Fruit fly (Drosophila melanogaster): ENCODE measurements around the gene CG10154.

The CG10154 gene

DNA sequence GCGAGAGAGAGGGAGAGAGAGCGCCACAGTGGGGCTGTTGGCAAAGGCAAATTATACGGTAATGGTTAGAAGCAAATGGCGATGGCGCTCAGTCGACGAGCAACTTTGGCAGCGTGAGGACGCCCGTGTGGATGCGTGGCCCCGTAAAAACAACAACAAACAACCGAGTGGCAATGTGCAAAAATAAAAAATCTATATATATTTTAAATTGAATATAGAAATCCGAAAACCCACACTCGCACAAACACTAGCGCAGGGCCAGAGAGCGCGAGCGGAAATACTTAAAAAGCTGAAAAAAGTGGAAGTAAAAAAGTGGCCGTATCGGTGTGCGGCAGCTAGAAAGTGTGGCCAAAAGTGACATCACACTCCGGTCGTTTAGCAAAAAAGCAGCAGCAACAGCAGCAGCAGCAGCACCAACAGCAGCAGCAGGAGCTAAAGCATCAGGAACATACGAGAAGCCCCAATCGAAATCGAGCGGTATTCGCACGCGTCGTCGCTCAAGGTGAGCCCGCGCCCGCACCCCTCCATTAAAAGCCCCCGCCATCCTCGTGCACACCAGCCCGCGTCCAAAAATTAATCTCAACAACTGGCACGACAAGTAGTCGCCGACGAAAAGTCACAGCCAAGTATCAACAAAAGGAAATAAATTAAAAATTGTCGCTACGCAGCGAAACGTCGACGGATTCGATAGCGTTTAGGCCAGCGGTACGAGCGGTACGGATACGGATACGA, 40.7 kb upstream of the CG10154 start, which contains the start of gene stv (continued):
- TF ChIP-seq Neu2 (GFP tag; optimal IDR thresholded peaks at IDR 0.05; ENCODE audit: borderline replicate concordance): no peak
- no peak for TF ChIP-seq dati (GFP tag; IDR thresholded peaks at IDR 0.05)
- TF ChIP-seq Scr (GFP tag; IDR thresholded peaks at IDR 0.05; ENCODE audit: partially characterized antibody): peak; percentile 25; the same call in 1 of the 2 replicates
- peak; percentile 93 for TF ChIP-seq Jarid2 (GFP tag; optimal IDR thresholded peaks at IDR 0.05)
- TF ChIP-seq br (optimal IDR thresholded peaks at IDR 0.05): no peak
- no peak for TF ChIP-seq GATAe (GFP tag; conservative IDR thresholded peaks at IDR 0.05)
- TF ChIP-seq HmgD (GFP tag; optimal IDR thresholded peaks at IDR 0.05): no peak
- peak; percentile 8 for TF ChIP-seq CG10431 (GFP tag; optimal IDR thresholded peaks at IDR 0.05)
- no peak for TF ChIP-seq peb (GFP tag; IDR thresholded peaks at IDR 0.05)
- peak; percentile 2 for TF ChIP-seq CG15514 (GFP tag; optimal IDR thresholded peaks at IDR 0.05)
- peak; percentile 25 for TF ChIP-seq CG3281 (GFP tag; optimal IDR thresholded peaks at IDR 0.05)
- peak; percentile 55; the same call in 1 of the 2 replicates for TF ChIP-seq CG11696 (GFP tag; IDR thresholded peaks at IDR 0.05)
- TF ChIP-seq CG13624 (GFP tag; optimal IDR thresholded peaks at IDR 0.05): no peak
- TF ChIP-seq CG8359 (GFP tag; optimal IDR thresholded peaks at IDR 0.05; ENCODE audit: borderline replicate concordance): no peak
- peak; percentile 28; the same call in 1 of the 4 replicates for TF ChIP-seq Gug (GFP tag; IDR thresholded peaks at IDR 0.05)
- TF ChIP-seq CG10321 (GFP tag; IDR thresholded peaks at IDR 0.05): peak; percentile 29; the same call in 1 of the 2 replicates
- TF ChIP-seq so (GFP tag; IDR thresholded peaks at IDR 0.05): peak; percentile 6; the same call in 1 of the 3 replicates
- TF ChIP-seq hth (optimal IDR thresholded peaks at IDR 0.05): no peak
- TF ChIP-seq lilli (GFP tag; optimal IDR thresholded peaks at IDR 0.05): no peak
- peak; percentile 64; the same call in 2 of the 3 replicates for TF ChIP-seq sr (GFP tag; IDR thresholded peaks at IDR 0.05)
- no peak for TF ChIP-seq kay (GFP tag; optimal IDR thresholded peaks at IDR 0.05)
- no peak for TF ChIP-seq ac (GFP tag; optimal IDR thresholded peaks at IDR 0.05)
- TF ChIP-seq Bgb (GFP tag; IDR thresholded peaks at IDR 0.05; ENCODE audit: partially characterized antibody): 0 out of 2 replicates have a peak, but pooled peaks have one; percentile 31
- no peak for TF ChIP-seq CG9437 (GFP tag; optimal IDR thresholded peaks at IDR 0.05)
- TF ChIP-seq fu2 (GFP tag; optimal IDR thresholded peaks at IDR 0.05): no peak
- TF ChIP-seq Adf1 (GFP tag; IDR thresholded peaks at IDR 0.05): no peak; the same call in 1 of the 2 replicates
- no peak for TF ChIP-seq sens (GFP tag)
- 0 out of 2 replicates have a peak, but pooled peaks have one; percentile 10 for TF ChIP-seq CG32767 (GFP tag; IDR thresholded peaks at IDR 0.05)
- 0 out of 3 replicates have a peak, but pooled peaks have one; percentile 36 for TF ChIP-seq ci (GFP tag; IDR thresholded peaks at IDR 0.05)
- no peak for TF ChIP-seq ERR (GFP tag; optimal IDR thresholded peaks at IDR 0.05)
- TF ChIP-seq CG34224 (GFP tag; IDR thresholded peaks at IDR 0.05; ENCODE audit: partially characterized antibody): no peak; the same call in 1 of the 3 replicates
- no peak for TF ChIP-seq HLH3B (GFP tag; IDR thresholded peaks at IDR 0.05)
- TF ChIP-seq Hr78 (GFP tag; optimal IDR thresholded peaks at IDR 0.05): no peak
- peak; percentile 28 for TF ChIP-seq ftz-f1 (GFP tag; optimal IDR thresholded peaks at IDR 0.05)
- TF ChIP-seq CG4617 (GFP tag; optimal IDR thresholded peaks at IDR 0.05; ENCODE audit: borderline replicate concordance): no peak
- peak; percentile 30; the same call in 1 of the 2 replicates for TF ChIP-seq CG9932 (GFP tag; IDR thresholded peaks at IDR 0.05)
- no peak for TF ChIP-seq Ets65A (GFP tag)
- TF ChIP-seq dysf (GFP tag; IDR thresholded peaks at IDR 0.05): peak; percentile 6; the same call in 1 of the 3 replicates
- TF ChIP-seq Xrp1 (GFP tag; IDR thresholded peaks at IDR 0.05): no peak
- TF ChIP-seq corto (GFP tag; optimal IDR thresholded peaks at IDR 0.05): no peak
- no peak for TF ChIP-seq Taf1 (GFP tag; IDR thresholded peaks at IDR 0.05)
- TF ChIP-seq CG1792 (GFP tag; optimal IDR thresholded peaks at IDR 0.05): no peak
- no peak for TF ChIP-seq Nf-YB (GFP tag; optimal IDR thresholded peaks at IDR 0.05)
- peak; percentile 10 for TF ChIP-seq CG34376 (GFP tag; optimal IDR thresholded peaks at IDR 0.05)
- peak; percentile 86 for TF ChIP-seq CG4360 (GFP tag; IDR thresholded peaks at IDR 0.05)
- TF ChIP-seq crol (GFP tag; IDR thresholded peaks at IDR 0.05): peak; percentile 70
- peak; percentile 27; the same call in 1 of the 2 replicates for TF ChIP-seq rib (GFP tag; IDR thresholded peaks at IDR 0.05)
- TF ChIP-seq D19B (GFP tag; optimal IDR thresholded peaks at IDR 0.05): no peak
- no peak for TF ChIP-seq Oaz (GFP tag; IDR thresholded peaks at IDR 0.05)
- peak; percentile 12 for TF ChIP-seq HHEX (GFP tag; optimal IDR thresholded peaks at IDR 0.05)
